Fruit fly (Drosophila melanogaster) whole organism, embryonic: Measurements from ENCODE around the gene CG4004.
A peak's percentile ranks its signal among the peaks of the same experiment; 100 is the strongest.

Experiments used
- Adf1 ChIP-seq: fragments of 200-800 bp; sonication (Bioruptor generic); IDR thresholded peaks from 2 replicates; pipeline ENCODE4 v1.3.6; 2022; ENCODE audit warnings: missing biosample characterization, missing genetic modification characterization
- Atf3 ChIP-seq: fragments of 200-800 bp; sonication (Bioruptor generic); optimal IDR thresholded peaks from 3 replicates; lab custom pipeline; 2016; ENCODE audit warnings: missing biosample characterization, missing genetic modification characterization
- BtbVII ChIP-seq: fragments of 200-800 bp; sonication (Bioruptor generic); optimal IDR thresholded peaks from 3 replicates; lab custom pipeline; 2017; ENCODE audit warnings: missing biosample characterization, mild to moderate bottlenecking, missing genetic modification characterization
- CG10431 ChIP-seq: fragments of 200-800 bp; sonication (Bioruptor generic); optimal IDR thresholded peaks from 3 replicates; lab custom pipeline; 2018; ENCODE audit warnings: missing biosample characterization, mild to moderate bottlenecking, missing genetic modification characterization
- CG10979 ChIP-seq: fragments of 200-800 bp; sonication (Bioruptor generic); optimal IDR thresholded peaks from 2 replicates; lab custom pipeline; 2018; ENCODE audit warnings: missing biosample characterization, mild to moderate bottlenecking, missing genetic modification characterization, moderate library complexity
- CG13775 ChIP-seq: fragments of 200-800 bp; sonication (Bioruptor generic); optimal IDR thresholded peaks from 3 replicates; lab custom pipeline; 2017; ENCODE audit warnings: missing biosample characterization, mild to moderate bottlenecking, missing genetic modification characterization
- CG14965 ChIP-seq: fragments of 200-800 bp; sonication (Bioruptor generic); optimal IDR thresholded peaks from 2 replicates; lab custom pipeline; 2016; ENCODE audit warnings: missing biosample characterization, missing genetic modification characterization, borderline replicate concordance
- CG1602 ChIP-seq: fragments of 200-800 bp; sonication (Bioruptor generic); optimal IDR thresholded peaks from 3 replicates; lab custom pipeline; 2016; ENCODE audit warnings: missing biosample characterization, missing genetic modification characterization
- CG17361 ChIP-seq: fragments of 200-800 bp; sonication (Bioruptor generic); IDR thresholded peaks from 3 replicates; pipeline ENCODE4 v1.3.6; 2022; ENCODE audit warnings: missing biosample characterization, missing genetic modification characterization
- CG1792 ChIP-seq: fragments of 200-800 bp; sonication (Bioruptor generic); optimal IDR thresholded peaks from 2 replicates; lab custom pipeline; 2016; ENCODE audit warnings: missing biosample characterization, missing genetic modification characterization
- CG18764 ChIP-seq: fragments of 200-800 bp; sonication (Bioruptor generic); optimal IDR thresholded peaks from 3 replicates; lab custom pipeline; 2016; ENCODE audit warnings: missing biosample characterization, missing genetic modification characterization
- CG3065 ChIP-seq: fragments of 200-800 bp; sonication (Bioruptor generic); optimal IDR thresholded peaks from 2 replicates; lab custom pipeline; 2016; ENCODE audit warnings: missing biosample characterization, missing genetic modification characterization
- CG31388 ChIP-seq: fragments of 200-800 bp; sonication (Bioruptor generic); optimal IDR thresholded peaks from 2 replicates; lab custom pipeline; 2016; ENCODE audit warnings: missing biosample characterization, missing genetic modification characterization
- CG3847 ChIP-seq: fragments of 200-800 bp; sonication (Bioruptor generic); IDR thresholded peaks from 2 replicates; pipeline ENCODE4 v1.3.6; 2022; ENCODE audit warnings: missing biosample characterization, missing genetic modification characterization
- CG4360 ChIP-seq: fragments of 200-800 bp; sonication (Bioruptor generic); IDR thresholded peaks from 2 replicates; pipeline ENCODE4 v1.3.6; 2022; ENCODE audit warnings: missing biosample characterization, missing genetic modification characterization
- CG7556 ChIP-seq: fragments of 200-800 bp; sonication (Bioruptor generic); optimal IDR thresholded peaks from 2 replicates; lab custom pipeline; 2017; ENCODE audit warnings: missing biosample characterization, mild to moderate bottlenecking, missing genetic modification characterization
- CG8388 ChIP-seq: fragments of 200-800 bp; sonication (Bioruptor generic); optimal IDR thresholded peaks from 2 replicates; lab custom pipeline; 2019; ENCODE audit warnings: missing biosample characterization, mild to moderate bottlenecking, missing genetic modification characterization, moderate library complexity
- CoRest ChIP-seq: fragments of 200-800 bp; sonication (Bioruptor generic); optimal IDR thresholded peaks from 3 replicates; lab custom pipeline; 2018; ENCODE audit warnings: missing biosample characterization, mild to moderate bottlenecking, missing genetic modification characterization, moderate library complexity
- Dll ChIP-seq: fragments of 200-800 bp; sonication (Bioruptor generic); IDR thresholded peaks from 4 replicates; pipeline ENCODE4 v1.3.6; 2022; ENCODE audit warnings: missing biosample characterization, missing genetic modification characterization; ENCODE audit not compliant: partially characterized antibody
- Dp ChIP-seq: fragments of 200-800 bp; sonication (Bioruptor generic); optimal IDR thresholded peaks from 2 replicates; lab custom pipeline; 2018; ENCODE audit warnings: missing biosample characterization, mild to moderate bottlenecking, missing genetic modification characterization, moderate library complexity
- Dref ChIP-seq: fragments of 200-800 bp; sonication (Bioruptor generic); IDR thresholded peaks from 2 replicates; pipeline ENCODE4 v1.3.6; 2022; ENCODE audit warnings: missing biosample characterization, missing genetic modification characterization
- Drgx ChIP-seq: fragments of 200-800 bp; sonication (Bioruptor generic); IDR thresholded peaks from 2 replicates; pipeline ENCODE4 v1.3.6; 2022; ENCODE audit warnings: missing biosample characterization, missing genetic modification characterization
- Hr3 ChIP-seq: fragments of 200-800 bp; sonication (Bioruptor generic); optimal IDR thresholded peaks from 3 replicates; lab custom pipeline; 2016; ENCODE audit warnings: missing biosample characterization, missing genetic modification characterization
- NFAT ChIP-seq: fragments of 200-800 bp; sonication (Bioruptor generic); IDR thresholded peaks from 2 replicates; pipeline ENCODE4 v1.3.6; 2022; ENCODE audit warnings: missing biosample characterization, missing genetic modification characterization
- Neu2 ChIP-seq: fragments of 200-800 bp; sonication (Bioruptor generic); optimal IDR thresholded peaks from 3 replicates; lab custom pipeline; 2016; ENCODE audit warnings: missing biosample characterization, missing genetic modification characterization, borderline replicate concordance
- Nf-YA ChIP-seq: fragments of 200-800 bp; sonication (Bioruptor generic); IDR thresholded peaks from 2 replicates; pipeline ENCODE4 v1.3.6; 2022; ENCODE audit warnings: missing biosample characterization, missing genetic modification characterization
- Nf-YC ChIP-seq: fragments of 200-800 bp; optimal IDR thresholded peaks from 3 replicates; lab custom pipeline; 2019; ENCODE audit warnings: missing biosample characterization, mild to moderate bottlenecking, missing genetic modification characterization, moderate library complexity
- Opbp ChIP-seq: fragments of 200-800 bp; sonication (Bioruptor generic); IDR thresholded peaks from 3 replicates; pipeline ENCODE4 v1.3.6; 2022; ENCODE audit warnings: missing biosample characterization, missing genetic modification characterization; ENCODE audit not compliant: partially characterized antibody
- Xbp1 ChIP-seq: fragments of 200-800 bp; sonication (Bioruptor generic); optimal IDR thresholded peaks from 3 replicates; lab custom pipeline; 2016; ENCODE audit warnings: missing biosample characterization, mild to moderate bottlenecking, missing genetic modification characterization
- YL-1 ChIP-seq: fragments of 200-800 bp; sonication (Bioruptor generic); optimal IDR thresholded peaks from 3 replicates; lab custom pipeline; 2017; ENCODE audit warnings: missing biosample characterization, mild to moderate bottlenecking, missing genetic modification characterization
- bbx ChIP-seq: fragments of 200-800 bp; sonication (Bioruptor generic); IDR thresholded peaks from 2 replicates; pipeline ENCODE4 v1.3.6; 2022; ENCODE audit warnings: missing biosample characterization, missing genetic modification characterization; ENCODE audit not compliant: partially characterized antibody
- bcd ChIP-seq: fragments of 200-800 bp; sonication (Bioruptor generic); optimal IDR thresholded peaks from 2 replicates; lab custom pipeline; 2017; ENCODE audit warnings: missing biosample characterization, mild to moderate bottlenecking, missing genetic modification characterization
- cad ChIP-seq: fragments of >200 bp; optimal IDR thresholded peaks from 2 replicates; lab custom pipeline; 2017; ENCODE audit warnings: missing biosample characterization, missing genetic modification characterization
- chinmo ChIP-seq: fragments of 200-800 bp; sonication (Bioruptor generic); IDR thresholded peaks from 4 replicates; pipeline ENCODE4 v1.3.6; 2022; ENCODE audit warnings: missing biosample characterization, missing genetic modification characterization; ENCODE audit not compliant: partially characterized antibody
- chn ChIP-seq: fragments of 200-800 bp; sonication (Bioruptor generic); optimal IDR thresholded peaks from 2 replicates; lab custom pipeline; 2016; ENCODE audit warnings: missing biosample characterization, missing genetic modification characterization
- crc ChIP-seq: fragments of 200-800 bp; sonication (Bioruptor generic); optimal IDR thresholded peaks from 2 replicates; lab custom pipeline; 2016; ENCODE audit warnings: missing biosample characterization, missing genetic modification characterization
- danr ChIP-seq: fragments of 200-800 bp; sonication (Bioruptor generic); IDR thresholded peaks from 2 replicates; pipeline ENCODE4 v1.3.6; 2022; ENCODE audit warnings: missing biosample characterization, missing genetic modification characterization
- gce ChIP-seq: fragments of 200-800 bp; sonication (Bioruptor generic); IDR thresholded peaks from 3 replicates; pipeline ENCODE4 v1.3.6; 2022; ENCODE audit warnings: missing biosample characterization, missing genetic modification characterization
- gcm ChIP-seq: fragments of 200-800 bp; sonication (Bioruptor generic); optimal IDR thresholded peaks from 2 replicates; lab custom pipeline; 2019; ENCODE audit warnings: missing biosample characterization, mild to moderate bottlenecking, missing genetic modification characterization, moderate library complexity
- jumu ChIP-seq: fragments of 200-800 bp; sonication (Bioruptor generic); optimal IDR thresholded peaks from 3 replicates; lab custom pipeline; 2016; ENCODE audit warnings: missing biosample characterization, missing genetic modification characterization
- lab ChIP-seq: fragments of 200-800 bp; sonication (Bioruptor generic); optimal IDR thresholded peaks from 3 replicates; lab custom pipeline; 2017; ENCODE audit warnings: missing biosample characterization, missing genetic modification characterization, mild to moderate bottlenecking, moderate library complexity, missing genetic modification reagents
- maf-S ChIP-seq: fragments of 200-800 bp; sonication (Bioruptor generic); optimal IDR thresholded peaks from 2 replicates; lab custom pipeline; 2016; ENCODE audit warnings: missing biosample characterization, missing genetic modification characterization
- pb ChIP-seq: fragments of 200-800 bp; sonication (Bioruptor generic); optimal IDR thresholded peaks from 3 replicates; lab custom pipeline; 2016; ENCODE audit warnings: missing biosample characterization, missing genetic modification characterization
- pita ChIP-seq: fragments of 200-800 bp; sonication (Bioruptor generic); optimal IDR thresholded peaks from 2 replicates; lab custom pipeline; 2017; ENCODE audit warnings: missing biosample characterization, mild to moderate bottlenecking, missing genetic modification characterization
- pros ChIP-seq: fragments of 200-800 bp; sonication (Bioruptor generic); optimal IDR thresholded peaks from 3 replicates; lab custom pipeline; 2019; ENCODE audit warnings: missing biosample characterization, mild to moderate bottlenecking, missing genetic modification characterization, moderate library complexity
- pum ChIP-seq: fragments of 200-800 bp; sonication (Bioruptor generic); optimal IDR thresholded peaks from 2 replicates; lab custom pipeline; 2016; ENCODE audit warnings: missing biosample characterization, missing genetic modification characterization
- pzg ChIP-seq: fragments of 200-800 bp; sonication (Bioruptor generic); optimal IDR thresholded peaks from 3 replicates; lab custom pipeline; 2018; ENCODE audit warnings: missing biosample characterization, mild to moderate bottlenecking, missing genetic modification characterization, moderate library complexity
- rib ChIP-seq: fragments of 200-800 bp; sonication (Bioruptor generic); IDR thresholded peaks from 2 replicates; pipeline ENCODE4 v1.3.6; 2022; ENCODE audit warnings: missing biosample characterization, missing genetic modification characterization
- sisA ChIP-seq: fragments of 200-800 bp; sonication (Bioruptor generic); IDR thresholded peaks from 2 replicates; pipeline ENCODE4 v1.3.6; 2022; ENCODE audit warnings: missing biosample characterization, missing genetic modification characterization
- so ChIP-seq: fragments of 200-800 bp; sonication (Bioruptor generic); IDR thresholded peaks from 3 replicates; pipeline ENCODE4 v1.3.6; 2022; ENCODE audit warnings: missing biosample characterization, missing genetic modification characterization
- stc ChIP-seq: fragments of 200-800 bp; sonication (Bioruptor generic); IDR thresholded peaks from 2 replicates; pipeline ENCODE4 v1.3.6; 2022; ENCODE audit warnings: missing biosample characterization, missing genetic modification characterization
- tap ChIP-seq: fragments of 200-800 bp; optimal IDR thresholded peaks from 3 replicates; lab custom pipeline; 2019; ENCODE audit warnings: missing biosample characterization, mild to moderate bottlenecking, missing genetic modification characterization, moderate library complexity
- tin ChIP-seq: fragments of 200-800 bp; sonication (Bioruptor generic); optimal IDR thresholded peaks from 3 replicates; lab custom pipeline; 2016; ENCODE audit warnings: missing biosample characterization, missing genetic modification characterization

The CG4004 gene

DNA sequence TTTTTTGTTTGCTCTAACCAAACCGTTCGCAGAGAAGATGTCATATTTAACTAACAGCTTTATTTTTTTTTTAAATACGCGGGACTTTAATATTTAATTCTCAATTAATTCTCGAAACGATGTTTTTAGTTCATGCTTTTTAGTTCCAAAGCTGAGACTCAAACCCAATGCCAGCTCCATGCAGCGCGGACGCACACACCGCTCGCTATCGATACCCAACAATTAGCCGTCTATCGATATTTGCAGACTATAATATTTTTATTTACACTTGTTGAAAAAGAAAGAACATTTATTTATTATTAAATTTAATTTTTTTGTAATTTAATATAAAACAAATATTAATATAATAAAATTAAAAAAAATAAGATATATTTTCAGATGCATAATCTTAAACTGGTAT is 20.6 kb downstream of the CG4004 start (continued):
- TF ChIP-seq CG10431 (no peak), Dll (no peak), Dref (GFP tag; lab: Robert Waterston, UW) (peak; percentile 85), rib (no peak), CG1602 (no peak), CG3065 (GFP tag; lab: Kevin White, UChicago) (no peak), CG3847 (GFP tag; lab: Robert Waterston, UW) (no peak), Neu2 (GFP tag; lab: Kevin White, UChicago) (no peak), tap (tag; lab: Kevin White, UChicago) (no peak), bbx (GFP tag; lab: Robert Waterston, UW) (peak; percentile 73), Nf-YA (GFP tag; lab: Robert Waterston, UW) (no peak), CG1792 (GFP tag; lab: Kevin White, UChicago) (no peak), gce (GFP tag; lab: Robert Waterston, UW) (no peak), Opbp (GFP tag; lab: Robert Waterston, UW) (peak; percentile 71; the same call in 2 of the 3 replicates), chinmo (GFP tag; lab: Robert Waterston, UW) (no peak), so (GFP tag; lab: Robert Waterston, UW) (no peak), CG17361 (GFP tag; lab: Robert Waterston, UW) (no peak), pum (GFP tag; lab: Kevin White, UChicago) (no peak), maf-S (GFP tag; lab: Kevin White, UChicago) (no peak), CG14965 (GFP tag; lab: Kevin White, UChicago) (no peak), Xbp1 (GFP tag; lab: Kevin White, UChicago) (no peak), stc (GFP tag; lab: Robert Waterston, UW) (no peak), Nf-YC (tag; lab: Kevin White, UChicago) (no peak), Dp (GFP tag; lab: Kevin White, UChicago) (peak; percentile 41), Adf1 (GFP tag; lab: Robert Waterston, UW) (no peak), pb (GFP tag; lab: Kevin White, UChicago) (no peak), crc (GFP tag; lab: Kevin White, UChicago) (no peak), CoRest (no peak), chn (GFP tag; lab: Kevin White, UChicago) (no peak), cad (GFP tag; lab: Kevin White, UChicago) (no peak), CG8388 (no peak), NFAT (no peak), gcm (GFP tag; lab: Kevin White, UChicago) (no peak), Drgx (GFP tag; lab: Robert Waterston, UW) (no peak), YL-1 (GFP tag; lab: Kevin White, UChicago) (no peak), CG18764 (GFP tag; lab: Kevin White, UChicago) (no peak), pita (GFP tag; lab: Kevin White, UChicago) (peak; percentile 53), pros (GFP tag; lab: Kevin White, UChicago) (no peak), CG10979 (tag; lab: Kevin White, UChicago) (no peak), tin (GFP tag; lab: Kevin White, UChicago) (no peak), Atf3 (no peak), CG13775 (GFP tag; lab: Kevin White, UChicago) (no peak), bcd (no peak), CG4360 (GFP tag; lab: Robert Waterston, UW) (no peak), lab (GFP tag; lab: Kevin White, UChicago) (no peak), sisA (no peak), CG7556 (GFP tag; lab: Kevin White, UChicago) (no peak), BtbVII (GFP tag; lab: Kevin White, UChicago) (no peak), CG31388 (GFP tag; lab: Kevin White, UChicago) (no peak), jumu (GFP tag; lab: Kevin White, UChicago) (no peak), danr (GFP tag; lab: Robert Waterston, UW) (no peak), Hr3 (GFP tag; lab: Kevin White, UChicago) (no peak), pzg (GFP tag; lab: Kevin White, UChicago) (peak; percentile 33)
